Fruit fly (Drosophila melanogaster) whole organism, pupa: ENCODE data around the gene Cht11.

ENCODE experiments used
- CG10348 ChIP-seq: fragments of 200-800 bp; sonication (Bioruptor generic); IDR thresholded peaks from 2 replicates; pipeline ENCODE4 v1.3.6; 2022; ENCODE audit warnings: missing biosample characterization, missing genetic modification characterization
- CG12605 ChIP-seq: fragments of 200-800 bp; sonication (Bioruptor generic); IDR thresholded peaks from 2 replicates; pipeline ENCODE4 v1.3.6; 2022; ENCODE audit warnings: missing biosample characterization, missing genetic modification characterization
- CG13204 ChIP-seq: fragments of 200-800 bp; sonication (Bioruptor generic); optimal IDR thresholded peaks from 2 replicates; lab custom pipeline; 2018; ENCODE audit warnings: missing biosample characterization, mild to moderate bottlenecking, missing genetic modification characterization, moderate library complexity
- CG14655 ChIP-seq: fragments of 200-800 bp; sonication (Bioruptor generic); optimal IDR thresholded peaks from 3 replicates; lab custom pipeline; 2017; ENCODE audit warnings: mild to moderate bottlenecking, missing biosample characterization, missing genetic modification reagents, missing genetic modification characterization
- CG15710 ChIP-seq: fragments of 200-800 bp; sonication (Bioruptor generic); optimal IDR thresholded peaks from 2 replicates; lab custom pipeline; 2018; ENCODE audit warnings: missing biosample characterization, mild to moderate bottlenecking, missing genetic modification characterization, moderate library complexity
- CG17806 ChIP-seq: fragments of 200-800 bp; sonication (Bioruptor generic); optimal IDR thresholded peaks from 2 replicates; lab custom pipeline; 2018; ENCODE audit warnings: missing biosample characterization, mild to moderate bottlenecking, missing genetic modification characterization, moderate library complexity
- CG32121 ChIP-seq: fragments of 200-800 bp; sonication (Bioruptor generic); IDR thresholded peaks from 2 replicates; pipeline ENCODE4 v1.3.6; 2022; ENCODE audit warnings: missing biosample characterization, missing genetic modification characterization
- CG34367 ChIP-seq: fragments of 200-800 bp; sonication (Bioruptor generic); optimal IDR thresholded peaks from 2 replicates; lab custom pipeline; 2018; ENCODE audit warnings: missing biosample characterization, mild to moderate bottlenecking, missing genetic modification characterization
- CG4496 ChIP-seq: fragments of 200-800 bp; sonication (Bioruptor generic); IDR thresholded peaks from 3 replicates; pipeline ENCODE4 v1.3.6; 2022; ENCODE audit warnings: missing biosample characterization, missing genetic modification characterization
- CG8159 ChIP-seq: fragments of 200-800 bp; sonication (Bioruptor generic); optimal IDR thresholded peaks from 3 replicates; lab custom pipeline; 2018; ENCODE audit warnings: missing biosample characterization, mild to moderate bottlenecking, missing genetic modification characterization, moderate library complexity
- CG8301 ChIP-seq: fragments of 200-800 bp; sonication (Bioruptor generic); optimal IDR thresholded peaks from 2 replicates; lab custom pipeline; 2018; ENCODE audit warnings: missing biosample characterization, mild to moderate bottlenecking, missing genetic modification characterization
- CG9948 ChIP-seq: fragments of 200-800 bp; sonication (Bioruptor generic); optimal IDR thresholded peaks from 2 replicates; lab custom pipeline; 2018; ENCODE audit warnings: missing biosample characterization, mild to moderate bottlenecking, missing genetic modification characterization, moderate library complexity
- D1 ChIP-seq: fragments of 200-800 bp; sonication (Bioruptor generic); optimal IDR thresholded peaks from 2 replicates; lab custom pipeline; 2018; ENCODE audit warnings: missing biosample characterization, mild to moderate bottlenecking, missing genetic modification characterization, moderate library complexity
- EcR ChIP-seq: fragments of 200-800 bp; sonication (Bioruptor generic); optimal IDR thresholded peaks from 3 replicates; lab custom pipeline; 2019; ENCODE audit warnings: missing biosample characterization, missing genetic modification characterization, mild to moderate bottlenecking, moderate library complexity, missing genetic modification reagents
- Ets98B ChIP-seq: fragments of 200-800 bp; sonication (Bioruptor generic); IDR thresholded peaks from 2 replicates; pipeline ENCODE4 v1.3.6; 2022; ENCODE audit warnings: missing biosample characterization, missing genetic modification characterization
- Pif1A ChIP-seq: fragments of 200-800 bp; sonication (Bioruptor generic); optimal IDR thresholded peaks from 3 replicates; lab custom pipeline; 2016; ENCODE audit warnings: missing biosample characterization, missing genetic modification characterization
- Pif1B ChIP-seq: fragments of 200-800 bp; sonication (Bioruptor generic); optimal IDR thresholded peaks from 3 replicates; lab custom pipeline; 2016; ENCODE audit warnings: missing biosample characterization, missing genetic modification characterization
- Snoo ChIP-seq: fragments of 200-800 bp; sonication (Bioruptor generic); optimal IDR thresholded peaks from 3 replicates; lab custom pipeline; 2017; ENCODE audit warnings: missing biosample characterization, mild to moderate bottlenecking, missing genetic modification characterization, inconsistent platforms
- fd96Ca ChIP-seq: fragments of 200-800 bp; sonication (Bioruptor generic); IDR thresholded peaks from 3 replicates; pipeline ENCODE4 v1.3.6; 2022; ENCODE audit warnings: missing biosample characterization, missing genetic modification characterization
- gl ChIP-seq: fragments of 200-800 bp; sonication (Bioruptor generic); optimal IDR thresholded peaks from 2 replicates; lab custom pipeline; 2018; ENCODE audit warnings: missing biosample characterization, mild to moderate bottlenecking, missing genetic modification characterization
- rn ChIP-seq: fragments of 200-800 bp; sonication (Bioruptor generic); IDR thresholded peaks from 2 replicates; pipeline ENCODE4 v1.3.6; 2022; ENCODE audit warnings: missing biosample characterization, missing genetic modification characterization

Gene Cht11

DNA sequence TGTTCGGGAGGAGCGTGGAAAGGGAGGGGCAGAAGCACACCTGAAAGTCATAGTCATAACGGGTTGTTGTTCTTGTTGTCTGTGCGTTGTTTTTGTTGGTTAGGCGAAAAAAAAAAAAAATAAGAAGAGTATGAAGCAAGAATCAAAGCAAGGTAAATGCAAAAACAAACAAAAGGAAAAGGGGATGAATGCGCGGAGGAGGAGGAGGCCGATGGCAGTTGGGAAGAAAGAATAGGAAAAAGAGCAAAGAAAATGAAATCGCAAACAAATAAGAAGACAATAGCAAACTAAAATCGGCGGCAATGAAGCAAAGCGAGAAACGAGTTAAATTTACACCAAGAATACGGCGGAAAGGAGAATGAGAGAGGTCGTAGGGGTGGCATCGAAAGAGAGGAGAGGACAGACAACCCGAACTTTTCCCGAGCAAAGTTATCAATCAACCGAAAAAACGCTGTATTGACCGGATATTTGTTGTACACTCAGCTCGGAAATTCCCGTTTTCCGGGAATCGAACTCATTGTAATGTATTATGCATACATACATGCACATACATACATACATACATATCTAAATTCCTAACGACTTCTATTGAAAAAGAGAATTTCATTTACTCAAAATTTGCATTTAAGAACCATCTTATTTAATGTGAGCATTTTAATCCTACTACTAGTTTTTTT lies 11.2 kb upstream of the Cht11 start:
- TF ChIP-seq Pif1A (GFP tag; lab: Kevin White, UChicago) = no peak
- TF ChIP-seq CG12605 (GFP tag; lab: Robert Waterston, UW) = peak; percentile 38; the same call in 1 of the 2 replicates
- peak; percentile 4 for TF ChIP-seq CG8159 (tag; lab: Kevin White, UChicago)
- TF ChIP-seq Ets98B (GFP tag; lab: Robert Waterston, UW) = peak; percentile 6; the same call in 1 of the 2 replicates
- peak; percentile 12 for TF ChIP-seq CG9948 (tag; lab: Kevin White, UChicago)
- TF ChIP-seq fd96Ca (GFP tag; lab: Robert Waterston, UW) = 0 out of 3 replicates have a peak, but pooled peaks have one; percentile 14
- peak; percentile 30 for TF ChIP-seq CG8301
- TF ChIP-seq CG4496 (GFP tag; lab: Robert Waterston, UW) = peak; percentile 38; the same call in 2 of the 3 replicates
- peak; percentile 18 for TF ChIP-seq gl
- no peak for TF ChIP-seq CG13204 (GFP tag; lab: Kevin White, UChicago)
- no peak for TF ChIP-seq rn (GFP tag; lab: Robert Waterston, UW)
- TF ChIP-seq CG14655 (GFP tag; lab: Kevin White, UChicago) = peak; percentile 31
- TF ChIP-seq, all 21 proteins: peak for 9

DNA sequence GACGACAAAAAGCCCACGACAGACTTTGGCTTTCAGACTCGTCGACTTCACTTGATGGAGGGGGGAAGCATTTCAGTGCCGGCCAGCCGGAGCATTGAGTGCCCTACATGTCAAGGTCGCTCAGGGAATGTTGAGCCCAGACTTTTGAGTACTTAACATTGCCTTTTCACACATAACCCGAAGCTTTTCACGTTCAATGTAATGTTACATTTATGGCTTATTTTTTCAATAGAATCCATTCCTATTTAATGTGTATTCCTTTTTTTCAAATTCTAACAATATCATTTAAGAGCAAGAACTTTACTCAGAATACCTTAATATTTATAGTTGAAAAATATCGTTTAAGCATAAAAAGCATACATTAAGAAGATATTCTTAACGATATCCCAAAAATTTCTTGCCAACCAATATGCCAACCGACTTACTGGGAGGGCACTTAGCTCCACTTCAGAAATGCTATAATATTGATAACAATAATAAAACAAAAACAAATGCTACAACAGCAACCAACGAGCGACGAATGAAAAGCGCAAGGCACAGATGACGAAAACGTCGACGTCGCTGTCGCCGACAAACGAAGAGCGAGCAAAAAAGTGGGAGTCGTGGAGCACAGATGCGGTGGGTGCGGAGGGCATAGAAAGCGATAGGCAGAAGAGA lies 10.6 kb upstream of the Cht11 start:
- TF ChIP-seq fd96Ca (GFP tag; lab: Robert Waterston, UW) (peak; percentile 68), Snoo (tag; lab: Kevin White, UChicago) (peak; percentile 84), CG12605 (GFP tag; lab: Robert Waterston, UW) (no peak), CG34367 (tag; lab: Kevin White, UChicago) (peak; percentile 55), D1 (tag; lab: Kevin White, UChicago) (peak; percentile 22), rn (GFP tag; lab: Robert Waterston, UW) (no peak), CG4496 (GFP tag; lab: Robert Waterston, UW) (peak; percentile 80), Pif1B (GFP tag; lab: Kevin White, UChicago) (peak; percentile 42), gl (no peak), CG13204 (GFP tag; lab: Kevin White, UChicago) (peak; percentile 66), CG9948 (tag; lab: Kevin White, UChicago) (peak; percentile 70), Ets98B (GFP tag; lab: Robert Waterston, UW) (peak; percentile 37; the same call in 1 of the 2 replicates), CG14655 (GFP tag; lab: Kevin White, UChicago) (peak; percentile 92), CG32121 (GFP tag; lab: Robert Waterston, UW) (no peak), Pif1A (GFP tag; lab: Kevin White, UChicago) (peak; percentile 73), CG17806 (tag; lab: Kevin White, UChicago) (peak; percentile 69), CG10348 (GFP tag; lab: Robert Waterston, UW) (no peak; the same call in 1 of the 2 replicates), CG15710 (tag; lab: Kevin White, UChicago) (peak; percentile 59), EcR (GFP tag; lab: Kevin White, UChicago) (no peak), CG8159 (tag; lab: Kevin White, UChicago) (peak; percentile 88), CG8301 (peak; percentile 82)

DNA sequence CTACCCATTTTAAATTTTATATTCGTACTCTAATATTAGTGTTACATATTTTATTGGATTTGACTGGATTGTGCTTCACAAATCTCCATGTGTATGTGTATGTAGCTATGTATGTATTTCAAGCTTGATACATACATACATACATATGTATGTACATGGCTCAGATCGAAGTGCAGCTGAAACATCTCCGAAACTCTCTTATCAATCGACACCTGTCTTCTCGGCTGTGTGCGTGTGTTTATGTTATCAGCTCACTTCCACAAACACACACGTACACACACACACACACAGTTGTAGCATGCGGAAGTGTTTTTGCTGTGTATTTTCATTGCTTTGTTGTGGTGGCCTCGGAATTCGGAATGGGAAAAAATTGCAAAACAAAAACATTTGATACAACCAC lies 9.9 kb upstream of the Cht11 start:
- no peak for TF ChIP-seq CG13204 (GFP tag; lab: Kevin White, UChicago)
- no peak for TF ChIP-seq CG8301
- no peak for TF ChIP-seq CG12605 (GFP tag; lab: Robert Waterston, UW)
- TF ChIP-seq CG10348 (GFP tag; lab: Robert Waterston, UW) = no peak
- TF ChIP-seq rn (GFP tag; lab: Robert Waterston, UW) = no peak
- no peak for TF ChIP-seq Snoo (tag; lab: Kevin White, UChicago)
- TF ChIP-seq Ets98B (GFP tag; lab: Robert Waterston, UW) = no peak
- TF ChIP-seq CG32121 (GFP tag; lab: Robert Waterston, UW) = no peak
- no peak for TF ChIP-seq gl
- no peak for TF ChIP-seq fd96Ca (GFP tag; lab: Robert Waterston, UW)
- TF ChIP-seq EcR (GFP tag; lab: Kevin White, UChicago) = no peak
- TF ChIP-seq CG9948 (tag; lab: Kevin White, UChicago) = no peak
- TF ChIP-seq CG8159 (tag; lab: Kevin White, UChicago) = no peak
- TF ChIP-seq CG4496 (GFP tag; lab: Robert Waterston, UW) = no peak
- TF ChIP-seq CG34367 (tag; lab: Kevin White, UChicago) = no peak
- no peak for TF ChIP-seq CG14655 (GFP tag; lab: Kevin White, UChicago)
- no peak for TF ChIP-seq Pif1B (GFP tag; lab: Kevin White, UChicago)
- no peak for TF ChIP-seq CG15710 (tag; lab: Kevin White, UChicago)
- TF ChIP-seq D1 (tag; lab: Kevin White, UChicago) = no peak
- no peak for TF ChIP-seq CG17806 (tag; lab: Kevin White, UChicago)

DNA sequence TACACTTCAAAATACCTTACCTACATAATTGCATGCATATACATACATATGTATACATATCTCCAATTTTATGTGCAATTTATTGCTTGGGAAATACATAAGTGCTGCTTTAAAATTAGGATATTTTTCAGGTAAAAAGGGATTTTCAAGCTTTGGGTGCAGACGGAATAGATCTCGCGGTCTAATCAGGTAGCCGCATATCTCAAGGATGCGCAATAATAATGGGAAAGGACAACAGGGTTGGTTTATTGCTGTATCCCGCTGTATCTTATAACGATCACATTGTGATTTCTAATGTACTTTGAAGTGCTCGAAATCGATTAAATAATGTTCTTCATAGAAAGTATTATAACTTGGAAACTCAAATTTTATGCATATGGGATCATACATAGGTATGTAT lies 8.4 kb upstream of the Cht11 start:
- TF ChIP-seq CG17806 (tag; lab: Kevin White, UChicago) = no peak
- TF ChIP-seq rn (GFP tag; lab: Robert Waterston, UW) = no peak

DNA sequence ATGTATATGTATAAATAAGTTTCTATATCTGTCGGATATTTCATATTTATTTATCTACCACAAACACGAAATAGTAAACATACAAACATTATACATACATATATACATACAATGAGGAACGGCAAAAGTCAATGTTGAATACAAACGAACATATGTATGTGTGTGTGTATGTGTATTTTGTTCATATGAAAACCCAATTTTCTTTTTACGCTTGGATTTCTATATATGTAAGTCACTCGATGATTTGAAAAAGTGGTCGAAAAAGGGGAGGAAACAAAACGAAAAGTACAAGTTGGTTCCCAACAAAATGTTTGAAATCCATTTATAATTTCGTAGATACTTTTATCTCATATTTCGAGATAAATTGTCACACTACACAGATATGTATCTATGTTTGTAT lies 8.0 kb upstream of the Cht11 start:
- TF ChIP-seq CG8159 (tag; lab: Kevin White, UChicago) (no peak), rn (GFP tag; lab: Robert Waterston, UW) (no peak), Pif1B (GFP tag; lab: Kevin White, UChicago) (no peak), CG12605 (GFP tag; lab: Robert Waterston, UW) (no peak), Snoo (tag; lab: Kevin White, UChicago) (no peak), CG34367 (tag; lab: Kevin White, UChicago) (no peak), CG9948 (tag; lab: Kevin White, UChicago) (no peak), CG14655 (GFP tag; lab: Kevin White, UChicago) (no peak), CG4496 (GFP tag; lab: Robert Waterston, UW) (no peak), CG17806 (tag; lab: Kevin White, UChicago) (no peak), CG13204 (GFP tag; lab: Kevin White, UChicago) (no peak)
- TF ChIP-seq, all 21 proteins: peak for 0
